Worm (Caenorhabditis elegans) whole organism, L4 larva: ENCODE measurements around the gene gta-1.

Source experiments
- D1046.2 ChIP-seq: fragments of 200-800 bp; sonication (Bioruptor generic); IDR thresholded peaks from 2 replicates; pipeline ENCODE4 v1.3.6; 2022; ENCODE audit warnings: missing genetic modification characterization, missing compliant biosample characterization
- F10B5.3 ChIP-seq: sonication (generic microtip); optimal IDR thresholded peaks from 2 replicates; lab custom pipeline; 2016; ENCODE audit warnings: mild to moderate bottlenecking, missing genetic modification characterization, missing compliant biosample characterization
- F26F4.8 ChIP-seq: fragments of 200-800 bp; sonication (Bioruptor generic); conservative IDR thresholded peaks from 2 replicates; pipeline ENCODE4 v1.3.6; 2022; ENCODE audit warnings: missing genetic modification characterization, missing compliant biosample characterization
- F44E2.7 ChIP-seq: fragments of 200-800 bp; sonication (Bioruptor generic); IDR thresholded peaks from 2 replicates; pipeline ENCODE4 v2.1.2; 2022; ENCODE audit warnings: missing genetic modification characterization, missing compliant biosample characterization
- T20F7.1 ChIP-seq: fragments of 200-800 bp; sonication (Bioruptor generic); optimal IDR thresholded peaks from 2 replicates; lab custom pipeline; 2018; ENCODE audit warnings: mild to moderate bottlenecking, missing genetic modification characterization, missing compliant biosample characterization
- T26A8.4 ChIP-seq: fragments of 200-800 bp; sonication (Bioruptor generic); IDR thresholded peaks from 2 replicates; pipeline ENCODE4 v1.3.6; 2022; ENCODE audit warnings: missing genetic modification characterization, missing compliant biosample characterization
- Y48G9A.11 ChIP-seq: fragments of 200-800 bp; sonication (Bioruptor generic); IDR thresholded peaks from 2 replicates; pipeline ENCODE4 v1.3.6; 2022; ENCODE audit warnings: missing genetic modification reagents, missing genetic modification characterization, missing compliant biosample characterization
- Y5F2A.4 ChIP-seq: fragments of 200-800 bp; sonication (Bioruptor generic); optimal IDR thresholded peaks from 2 replicates; lab custom pipeline; 2018; ENCODE audit warnings: mild to moderate bottlenecking, missing genetic modification characterization, missing compliant biosample characterization
- aha-1 ChIP-seq: fragments of 150-350 bp; peaks from one replicate; lab custom pipeline; 2014; ENCODE audit warnings: missing biosample characterization, missing genetic modification characterization
- aly-2 ChIP-seq: sonication (generic microtip); optimal IDR thresholded peaks from 2 replicates; lab custom pipeline; 2018; ENCODE audit warnings: missing biosample characterization, missing genetic modification characterization
- ama-1 ChIP-seq: fragments of 150-350 bp; optimal IDR thresholded peaks from 2 replicates; lab custom pipeline; 2014; ENCODE audit warnings: inconsistent platforms, mixed read lengths
- attf-4 ChIP-seq: sonication (generic microtip); optimal IDR thresholded peaks from 3 replicates; lab custom pipeline; 2017; ENCODE audit warnings: missing biosample characterization, missing genetic modification characterization
- ceh-20 ChIP-seq: fragments of 200-800 bp; sonication (Bioruptor generic); IDR thresholded peaks from 2 replicates; pipeline ENCODE4 v1.3.6; 2022; ENCODE audit warnings: missing genetic modification reagents, missing genetic modification characterization, missing compliant biosample characterization
- ceh-62 ChIP-seq: sonication (generic microtip); optimal IDR thresholded peaks from 2 replicates; lab custom pipeline; 2017; ENCODE audit warnings: missing biosample characterization, missing genetic modification characterization
- ceh-82 ChIP-seq: sonication (generic microtip); optimal IDR thresholded peaks from 2 replicates; lab custom pipeline; 2017; ENCODE audit warnings: missing biosample characterization, missing genetic modification characterization
- ces-1 ChIP-seq: fragments of 150-350 bp; sonication (generic microtip); optimal IDR thresholded peaks from 4 replicates; lab custom pipeline; 2014; ENCODE audit warnings: missing biosample characterization, missing genetic modification reagents, missing genetic modification characterization
- cey-2 ChIP-seq: sonication (generic microtip); optimal IDR thresholded peaks from 3 replicates; lab custom pipeline; 2017; ENCODE audit warnings: missing genetic modification characterization, mild to moderate bottlenecking, missing compliant biosample characterization, antibody characterized with exemption, borderline replicate concordance; ENCODE audit not compliant: insufficient read depth
- daf-8 ChIP-seq: fragments of 200-800 bp; sonication (Bioruptor generic); IDR thresholded peaks from 2 replicates; pipeline ENCODE4 v1.3.6; 2022; ENCODE audit warnings: missing genetic modification characterization, missing compliant biosample characterization
- dmd-8 ChIP-seq: fragments of 200-800 bp; sonication (Bioruptor generic); IDR thresholded peaks from 2 replicates; pipeline ENCODE4 v1.3.6; 2022; ENCODE audit warnings: missing genetic modification characterization, missing compliant biosample characterization
- dmd-9 ChIP-seq: fragments of 200-800 bp; sonication (Bioruptor generic); IDR thresholded peaks from 2 replicates; pipeline ENCODE4 v1.3.6; 2022; ENCODE audit warnings: missing genetic modification reagents, missing genetic modification characterization, missing compliant biosample characterization
- egl-27 ChIP-seq: sonication (generic microtip); optimal IDR thresholded peaks from 3 replicates; lab custom pipeline; 2017; ENCODE audit warnings: missing biosample characterization, missing genetic modification reagents, missing genetic modification characterization
- egl-43 ChIP-seq: fragments of 200-800 bp; sonication (Bioruptor generic); IDR thresholded peaks from 2 replicates; pipeline ENCODE4 v1.3.6; 2022; ENCODE audit warnings: missing genetic modification reagents, missing genetic modification characterization, missing compliant biosample characterization
- fos-1 ChIP-seq: fragments of 150-350 bp; optimal IDR thresholded peaks from 2 replicates; lab custom pipeline; 2014; ENCODE audit warnings: missing biosample characterization, missing genetic modification characterization
- hif-1 ChIP-seq, 2 experiments: sonication (generic microtip); optimal IDR thresholded peaks; 2 replicates each; lab custom pipeline; 2016 to 2017; ENCODE audit warnings: missing compliant biosample characterization in 2 of 2, missing genetic modification characterization in 2 of 2, missing genetic modification reagents in 2 of 2, missing genotype in 2 of 2, mild to moderate bottlenecking in 1 of 2
- hmg-1.1 ChIP-seq: fragments of 200-800 bp; sonication (Bioruptor generic); IDR thresholded peaks from 2 replicates; pipeline ENCODE4 v1.3.6; 2022; ENCODE audit warnings: missing genetic modification reagents, missing genetic modification characterization, missing compliant biosample characterization
- lin-1 ChIP-seq: fragments of 200-800 bp; sonication (Bioruptor generic); IDR thresholded peaks from 2 replicates; pipeline ENCODE4 v1.3.6; 2022; ENCODE audit warnings: missing genetic modification reagents, missing genetic modification characterization, missing compliant biosample characterization
- lin-13 ChIP-seq: fragments of 150-350 bp; optimal IDR thresholded peaks from 2 replicates; lab custom pipeline; 2014; ENCODE audit warnings: missing biosample characterization, missing genetic modification reagents, missing genetic modification characterization
- lin-15B ChIP-seq: fragments of 150-350 bp; sonication (generic microtip); optimal IDR thresholded peaks from 3 replicates; lab custom pipeline; 2014; ENCODE audit warnings: missing biosample characterization, missing genetic modification characterization
- lin-29 ChIP-seq: fragments of 200-800 bp; sonication (Bioruptor generic); IDR thresholded peaks from 2 replicates; pipeline ENCODE4 v1.3.6; 2022; ENCODE audit warnings: missing genetic modification reagents, missing genetic modification characterization, missing compliant biosample characterization
- lin-38 ChIP-seq: fragments of 200-800 bp; sonication (Bioruptor generic); IDR thresholded peaks from 2 replicates; pipeline ENCODE4 v1.3.6; 2022; ENCODE audit warnings: missing genetic modification reagents, missing genetic modification characterization, missing compliant biosample characterization
- lin-39 ChIP-seq: fragments of 150-350 bp; optimal IDR thresholded peaks from 2 replicates; lab custom pipeline; 2014; ENCODE audit warnings: missing biosample characterization, missing genetic modification reagents, missing genetic modification characterization
- lsy-2 ChIP-seq, 2 experiments: fragments of 150-350 bp in 1 of 2; sonication (generic microtip) in 1 of 2; optimal IDR thresholded peaks; 2 replicates each; lab custom pipeline; 2014 to 2017; ENCODE audit warnings: missing biosample characterization in 2 of 2, missing genetic modification characterization in 2 of 2
- mes-2 ChIP-seq: sonication (generic microtip); optimal IDR thresholded peaks from 2 replicates; lab custom pipeline; 2016; ENCODE audit warnings: missing genotype, mild to moderate bottlenecking, missing genetic modification characterization, missing compliant biosample characterization; ENCODE audit not compliant: poor library complexity, severe bottlenecking
- nhr-10 ChIP-seq: fragments of 150-350 bp; optimal IDR thresholded peaks from 2 replicates; lab custom pipeline; 2014; ENCODE audit warnings: missing biosample characterization, missing genetic modification characterization
- nhr-102 ChIP-seq: sonication (generic microtip); optimal IDR thresholded peaks from 2 replicates; lab custom pipeline; 2016; ENCODE audit warnings: mild to moderate bottlenecking, missing genetic modification characterization, moderate library complexity, missing compliant biosample characterization
- nhr-11 ChIP-seq: fragments of 150-350 bp; optimal IDR thresholded peaks from 2 replicates; lab custom pipeline; 2014; ENCODE audit warnings: missing biosample characterization, missing genetic modification characterization
- nhr-237 ChIP-seq: sonication (generic microtip); optimal IDR thresholded peaks from 2 replicates; lab custom pipeline; 2017; ENCODE audit warnings: missing biosample characterization, missing genetic modification characterization
- nhr-28 ChIP-seq: fragments of 150-350 bp; optimal IDR thresholded peaks from 2 replicates; lab custom pipeline; 2014; ENCODE audit warnings: missing biosample characterization, missing genetic modification characterization
- nhr-48 ChIP-seq: sonication (generic microtip); optimal IDR thresholded peaks from 2 replicates; lab custom pipeline; 2016; ENCODE audit warnings: mild to moderate bottlenecking, missing genetic modification characterization, missing compliant biosample characterization
- nhr-76 ChIP-seq: fragments of 150-350 bp; optimal IDR thresholded peaks from 2 replicates; lab custom pipeline; 2014; ENCODE audit warnings: missing biosample characterization, missing genetic modification characterization
- nhr-77 ChIP-seq: fragments of 150-350 bp; optimal IDR thresholded peaks from 2 replicates; lab custom pipeline; 2014; ENCODE audit warnings: missing biosample characterization, missing genetic modification characterization
- php-3 ChIP-seq: fragments of 200-800 bp; sonication (Bioruptor generic); IDR thresholded peaks from 2 replicates; pipeline ENCODE4 v1.3.6; 2022; ENCODE audit warnings: missing genetic modification reagents, missing genetic modification characterization, missing compliant biosample characterization
- sdz-12 ChIP-seq: fragments of 200-800 bp; sonication (Bioruptor generic); optimal IDR thresholded peaks from 2 replicates; lab custom pipeline; 2018; ENCODE audit warnings: mild to moderate bottlenecking, missing genetic modification characterization, missing compliant biosample characterization
- set-16 ChIP-seq: fragments of 200-800 bp; sonication (Bioruptor generic); IDR thresholded peaks from 2 replicates; pipeline ENCODE4 v1.3.6; 2022; ENCODE audit warnings: missing genetic modification reagents, missing genetic modification characterization, missing compliant biosample characterization
- skn-1 ChIP-seq: fragments of 150-350 bp; optimal IDR thresholded peaks from 2 replicates; lab custom pipeline; 2014; ENCODE audit warnings: missing biosample characterization, missing genetic modification characterization
- spr-1 ChIP-seq: sonication (generic microtip); optimal IDR thresholded peaks from 2 replicates; lab custom pipeline; 2016; ENCODE audit warnings: mild to moderate bottlenecking, missing genetic modification characterization, missing compliant biosample characterization
- spr-3 ChIP-seq: fragments of 200-800 bp; sonication (Bioruptor generic); optimal IDR thresholded peaks from 2 replicates; lab custom pipeline; 2018; ENCODE audit warnings: mild to moderate bottlenecking, missing genetic modification characterization, missing compliant biosample characterization
- tag-97 ChIP-seq: fragments of 200-800 bp; sonication (Bioruptor generic); IDR thresholded peaks from 2 replicates; pipeline ENCODE4 v1.3.6; 2022; ENCODE audit warnings: missing genetic modification characterization, missing compliant biosample characterization
- unc-62 ChIP-seq, 3 experiments: fragments of 150-350 bp in 1 of 3; sonication (generic microtip); optimal IDR thresholded peaks in 2 of 3; peaks in 1 of 3; 1 replicate in 1 of 3; 2 replicates in 2 of 3; lab custom pipeline; 2014 to 2017; ENCODE audit warnings: missing biosample characterization in 3 of 3, missing genetic modification characterization in 3 of 3, missing genetic modification reagents in 3 of 3, missing genotype in 1 of 3
- vab-7 ChIP-seq: fragments of 200-800 bp; sonication (Bioruptor generic); IDR thresholded peaks from 2 replicates; pipeline ENCODE4 v1.3.6; 2022; ENCODE audit warnings: missing genetic modification reagents, missing genetic modification characterization, missing compliant biosample characterization
- zfp-2 ChIP-seq: sonication (generic microtip); optimal IDR thresholded peaks from 2 replicates; lab custom pipeline; 2016; ENCODE audit warnings: mild to moderate bottlenecking, missing genetic modification characterization, missing compliant biosample characterization
- ztf-11 ChIP-seq: fragments of 150-350 bp; optimal IDR thresholded peaks from 2 replicates; lab custom pipeline; 2014; ENCODE audit warnings: missing biosample characterization, missing genetic modification characterization

The gta-1 gene

ce11 chrIV:10151439-10151997, 28.9 kb upstream of the gta-1 start, which contains the start of gene copg-1 (continued):
- no peak for TF ChIP-seq ceh-82 (tag; lab: Kevin White, UChicago)
- peak; percentile 28 for TF ChIP-seq nhr-28 (tag; lab: Kevin White, UChicago)
- no peak for TF ChIP-seq nhr-11
- peak; percentile 77 for TF ChIP-seq mes-2 (tag; lab: Kevin White, UChicago)
- TF ChIP-seq spr-1 (tag; lab: Kevin White, UChicago) = no peak
- TF ChIP-seq ces-1 (GFP tag; lab: Kevin White, UChicago) = peak; percentile 55
- TF ChIP-seq attf-4 (tag; lab: Kevin White, UChicago) = no peak
- no peak for TF ChIP-seq nhr-237 (tag; lab: Kevin White, UChicago)
- no peak for TF ChIP-seq vab-7 (GFP tag; lab: Robert Waterston, UW)
- TF ChIP-seq Y48G9A.11 (GFP tag; lab: Robert Waterston, UW) = no peak
- TF ChIP-seq php-3 = no peak
- no peak for TF ChIP-seq nhr-102 (tag; lab: Kevin White, UChicago)
- no peak for TF ChIP-seq lin-15B (tag; lab: Kevin White, UChicago)
- no peak for TF ChIP-seq ceh-20 (GFP tag; lab: Robert Waterston, UW)
- no peak for TF ChIP-seq F44E2.7 (GFP tag; lab: Robert Waterston, UW)
- TF ChIP-seq tag-97 (GFP tag; lab: Robert Waterston, UW) = no peak
- TF ChIP-seq lin-13 (GFP tag; lab: Kevin White, UChicago) = peak; percentile 42
- TF ChIP-seq lin-1 (GFP tag; lab: Robert Waterston, UW) = no peak
- no peak for TF ChIP-seq lin-29 (GFP tag; lab: Robert Waterston, UW)
- TF ChIP-seq nhr-48 (tag; lab: Kevin White, UChicago) = no peak
- no peak for TF ChIP-seq aly-2 (tag; lab: Kevin White, UChicago)
- TF ChIP-seq hif-1 (tag; optimal IDR thresholded peaks at IDR 0.05; lab: Kevin White, UChicago) = no peak
- no peak for TF ChIP-seq egl-43 (GFP tag; lab: Robert Waterston, UW)
- no peak for TF ChIP-seq egl-27 (tag; lab: Kevin White, UChicago)
- TF ChIP-seq lin-39 (tag; lab: Kevin White, UChicago) = no peak
- TF ChIP-seq Y5F2A.4 (GFP tag; lab: Kevin White, UChicago) = no peak
- peak in 1 of 2 experiments; percentile 96 for TF ChIP-seq lsy-2 (tag; optimal IDR thresholded peaks at IDR 0.05; lab: Kevin White, UChicago)
- TF ChIP-seq aha-1 (tag; lab: Kevin White, UChicago) = peak; percentile 74
- TF ChIP-seq nhr-77 (tag; lab: Kevin White, UChicago) = no peak
- TF ChIP-seq T20F7.1 (GFP tag; lab: Kevin White, UChicago) = peak; percentile 52
- no peak for TF ChIP-seq dmd-8 (GFP tag; lab: Robert Waterston, UW)
- TF ChIP-seq dmd-9 (GFP tag; lab: Robert Waterston, UW) = no peak
- no peak for TF ChIP-seq set-16
- peak; percentile 39; the same call in 1 of the 2 replicates for TF ChIP-seq lin-38 (GFP tag; lab: Robert Waterston, UW)
- TF ChIP-seq ceh-62 = no peak
- TF ChIP-seq D1046.2 (GFP tag; lab: Robert Waterston, UW) = no peak
- TF ChIP-seq F10B5.3 (tag; lab: Kevin White, UChicago) = no peak
- no peak for TF ChIP-seq nhr-76 (tag; lab: Kevin White, UChicago)
- no peak for TF ChIP-seq sdz-12 (GFP tag; lab: Kevin White, UChicago)
- no peak for TF ChIP-seq ama-1 (lab: Kevin White, UChicago)
- no peak for TF ChIP-seq unc-62 (GFP tag; optimal IDR thresholded peaks at IDR 0.05 in 1 of 2; lab: Kevin White, UChicago)
- no peak for TF ChIP-seq unc-62 (tag; optimal IDR thresholded peaks at IDR 0.05; lab: Kevin White, UChicago)
- no peak for TF ChIP-seq fos-1 (tag; lab: Kevin White, UChicago)
- TF ChIP-seq zfp-2 (tag; lab: Kevin White, UChicago) = no peak
- no peak for TF ChIP-seq cey-2 (tag; lab: Kevin White, UChicago)
- no peak for TF ChIP-seq skn-1 (tag; lab: Kevin White, UChicago)
- TF ChIP-seq daf-8 = no peak
- TF ChIP-seq ztf-11 (tag; lab: Kevin White, UChicago) = no peak
- no peak for TF ChIP-seq hmg-1.1
- TF ChIP-seq T26A8.4 (GFP tag; lab: Robert Waterston, UW) = no peak
- no peak for TF ChIP-seq spr-3 (GFP tag; lab: Kevin White, UChicago)
- no peak for TF ChIP-seq F26F4.8 (GFP tag; lab: Robert Waterston, UW)
- TF ChIP-seq nhr-10 (tag; lab: Kevin White, UChicago) = no peak
